Fruit fly (Drosophila melanogaster): ENCODE measurements around the gene ssp3.

The ssp3 gene

dm6 chr2L:18981484-18981883 lies 37.7 kb upstream of the ssp3 start:
- TF ChIP-seq CG8159 (tag; optimal IDR thresholded peaks at IDR 0.05) (no peak), CG17806 (tag; optimal IDR thresholded peaks at IDR 0.05) (no peak), fd96Ca (GFP tag; IDR thresholded peaks at IDR 0.05) (no peak), D1 (tag; optimal IDR thresholded peaks at IDR 0.05) (no peak), EcR (GFP tag; optimal IDR thresholded peaks at IDR 0.05) (no peak), CG14655 (GFP tag; optimal IDR thresholded peaks at IDR 0.05) (no peak), CG34367 (tag; optimal IDR thresholded peaks at IDR 0.05) (no peak), gl (tag; optimal IDR thresholded peaks at IDR 0.05) (no peak), CG12605 (GFP tag; IDR thresholded peaks at IDR 0.05) (no peak), CG8301 (tag; optimal IDR thresholded peaks at IDR 0.05) (no peak), CG10348 (GFP tag; IDR thresholded peaks at IDR 0.05) (no peak), Ets98B (GFP tag; IDR thresholded peaks at IDR 0.05) (no peak), CG15710 (tag; optimal IDR thresholded peaks at IDR 0.05) (no peak), CG32121 (GFP tag; IDR thresholded peaks at IDR 0.05) (no peak), Snoo (tag; optimal IDR thresholded peaks at IDR 0.05) (no peak), Pif1A (GFP tag; optimal IDR thresholded peaks at IDR 0.05) (no peak), CG4496 (GFP tag; IDR thresholded peaks at IDR 0.05) (no peak), Pif1B (GFP tag; optimal IDR thresholded peaks at IDR 0.05) (no peak)

- peak; percentile 47; the same call in 1 of the 2 replicates for TF ChIP-seq Ets98B (GFP tag; IDR thresholded peaks at IDR 0.05)
- peak; percentile 26 for TF ChIP-seq CG14655 (GFP tag; optimal IDR thresholded peaks at IDR 0.05)
- peak; percentile 71 for TF ChIP-seq CG4496 (GFP tag; IDR thresholded peaks at IDR 0.05)
- TF ChIP-seq CG8301 (tag; optimal IDR thresholded peaks at IDR 0.05), result peak; percentile 29
- TF ChIP-seq fd96Ca (GFP tag; IDR thresholded peaks at IDR 0.05), result no peak
Observed at dm6 chr2L:18980982-18981381, 37.2 kb upstream of the ssp3 start.

- TF ChIP-seq CG8301 (tag; optimal IDR thresholded peaks at IDR 0.05) (no peak), CG8159 (tag; optimal IDR thresholded peaks at IDR 0.05) (no peak), CG15710 (tag; optimal IDR thresholded peaks at IDR 0.05) (no peak), CG14655 (GFP tag; optimal IDR thresholded peaks at IDR 0.05) (no peak), Snoo (tag; optimal IDR thresholded peaks at IDR 0.05) (no peak), Pif1B (GFP tag; optimal IDR thresholded peaks at IDR 0.05) (no peak), CG10348 (GFP tag; IDR thresholded peaks at IDR 0.05) (no peak), EcR (GFP tag; optimal IDR thresholded peaks at IDR 0.05) (peak; percentile 52)
Observed at dm6 chr2L:18979407-18979806, 35.6 kb upstream of the ssp3 start.

dm6 chr2L:18978923-18979322 lies 35.2 kb upstream of the ssp3 start:
- TF ChIP-seq gl (tag; optimal IDR thresholded peaks at IDR 0.05), result no peak
- TF ChIP-seq rn (GFP tag; IDR thresholded peaks at IDR 0.05), result no peak
- no peak for TF ChIP-seq CG17806 (tag; optimal IDR thresholded peaks at IDR 0.05)
- no peak for TF ChIP-seq CG12605 (GFP tag; IDR thresholded peaks at IDR 0.05)
- no peak for TF ChIP-seq CG8159 (tag; optimal IDR thresholded peaks at IDR 0.05)
- TF ChIP-seq CG9948 (tag; optimal IDR thresholded peaks at IDR 0.05), result no peak
- TF ChIP-seq CG15710 (tag; optimal IDR thresholded peaks at IDR 0.05), result no peak
- no peak for TF ChIP-seq Pif1A (GFP tag; optimal IDR thresholded peaks at IDR 0.05)
- no peak for TF ChIP-seq CG4496 (GFP tag; IDR thresholded peaks at IDR 0.05)
- no peak for TF ChIP-seq CG10348 (GFP tag; IDR thresholded peaks at IDR 0.05)
- TF ChIP-seq Snoo (tag; optimal IDR thresholded peaks at IDR 0.05), result no peak
- no peak for TF ChIP-seq D1 (tag; optimal IDR thresholded peaks at IDR 0.05)
- no peak for TF ChIP-seq CG13204 (GFP tag; optimal IDR thresholded peaks at IDR 0.05)
- TF ChIP-seq CG32121 (GFP tag; IDR thresholded peaks at IDR 0.05), result no peak
- no peak for TF ChIP-seq fd96Ca (GFP tag; IDR thresholded peaks at IDR 0.05)
- TF ChIP-seq CG8301 (tag; optimal IDR thresholded peaks at IDR 0.05), result no peak
- TF ChIP-seq CG34367 (tag; optimal IDR thresholded peaks at IDR 0.05), result no peak

- no peak for TF ChIP-seq Pif1B (GFP tag; optimal IDR thresholded peaks at IDR 0.05)
- no peak for TF ChIP-seq D1 (tag; optimal IDR thresholded peaks at IDR 0.05)
- no peak for TF ChIP-seq CG8301 (tag; optimal IDR thresholded peaks at IDR 0.05)
- no peak for TF ChIP-seq CG15710 (tag; optimal IDR thresholded peaks at IDR 0.05)
Observed at dm6 chr2L:18976749-18977148, 33.0 kb upstream of the ssp3 start.

- peak; percentile 43 for TF ChIP-seq CG9948 (tag; optimal IDR thresholded peaks at IDR 0.05)
- TF ChIP-seq gl (tag; optimal IDR thresholded peaks at IDR 0.05), result no peak
- no peak for TF ChIP-seq CG14655 (GFP tag; optimal IDR thresholded peaks at IDR 0.05)
- peak; percentile 36 for TF ChIP-seq EcR (GFP tag; optimal IDR thresholded peaks at IDR 0.05)
- no peak for TF ChIP-seq Pif1A (GFP tag; optimal IDR thresholded peaks at IDR 0.05)
- no peak for TF ChIP-seq CG13204 (GFP tag; optimal IDR thresholded peaks at IDR 0.05)
- TF ChIP-seq CG8301 (tag; optimal IDR thresholded peaks at IDR 0.05), result peak; percentile 38
- TF ChIP-seq CG8159 (tag; optimal IDR thresholded peaks at IDR 0.05), result peak; percentile 64
- TF ChIP-seq Pif1B (GFP tag; optimal IDR thresholded peaks at IDR 0.05), result no peak
- no peak for TF ChIP-seq CG34367 (tag; optimal IDR thresholded peaks at IDR 0.05)
- no peak for TF ChIP-seq D1 (tag; optimal IDR thresholded peaks at IDR 0.05)
- TF ChIP-seq CG17806 (tag; optimal IDR thresholded peaks at IDR 0.05), result peak; percentile 50
- TF ChIP-seq CG15710 (tag; optimal IDR thresholded peaks at IDR 0.05), result peak; percentile 56
- no peak for TF ChIP-seq CG32121 (GFP tag; IDR thresholded peaks at IDR 0.05)
- peak; percentile 13 for TF ChIP-seq Ets98B (GFP tag; IDR thresholded peaks at IDR 0.05)
- no peak for TF ChIP-seq rn (GFP tag; IDR thresholded peaks at IDR 0.05)
- peak; percentile 59 for TF ChIP-seq Snoo (tag; optimal IDR thresholded peaks at IDR 0.05)
Observed at dm6 chr2L:18974063-18974779, 30.5 kb upstream of the ssp3 start, which contains the start of the genes L2HGDH and CG10431. L2HGDH (minus strand) TSS chr2L:18974448. CG10431 (plus strand) TSS chr2L:18974710.
